Fruit fly (Drosophila melanogaster): ENCODE measurements around the gene CG33181.

- no peak for TF ChIP-seq CG14655 (GFP tag; optimal IDR thresholded peaks at IDR 0.05)
- no peak for TF ChIP-seq CG34367 (tag; optimal IDR thresholded peaks at IDR 0.05)
- no peak for TF ChIP-seq Ets98B (GFP tag; IDR thresholded peaks at IDR 0.05)
- TF ChIP-seq Snoo (tag; optimal IDR thresholded peaks at IDR 0.05): no peak
- TF ChIP-seq Pif1A (GFP tag; optimal IDR thresholded peaks at IDR 0.05): no peak
- no peak for TF ChIP-seq D1 (tag; optimal IDR thresholded peaks at IDR 0.05)
Measured at dm6 chrX:8497604-8498232, 8.6 kb downstream of the CG33181 start.
